Fruit fly (Drosophila melanogaster) whole organism, embryonic: Measurements from ENCODE around the gene CG31381.
A peak's percentile ranks its signal among the peaks of the same experiment; 100 is the strongest.

Experiments used
- Aef1 ChIP-seq: fragments of 200-800 bp; sonication (Bioruptor generic); IDR thresholded peaks from 3 replicates; pipeline ENCODE4 v1.3.6; 2022; ENCODE audit warnings: missing biosample characterization, missing genetic modification characterization
- Bgb ChIP-seq: fragments of 200-800 bp; sonication (Bioruptor generic); IDR thresholded peaks from 2 replicates; pipeline ENCODE4 v1.3.6; 2022; ENCODE audit warnings: missing biosample characterization, missing genetic modification characterization; ENCODE audit not compliant: partially characterized antibody
- BtbVII ChIP-seq: fragments of 200-800 bp; sonication (Bioruptor generic); optimal IDR thresholded peaks from 3 replicates; lab custom pipeline; 2017; ENCODE audit warnings: missing biosample characterization, mild to moderate bottlenecking, missing genetic modification characterization
- CG10462 ChIP-seq: fragments of 200-800 bp; sonication (Bioruptor generic); optimal IDR thresholded peaks from 2 replicates; lab custom pipeline; 2016; ENCODE audit warnings: missing biosample characterization, missing genetic modification characterization
- CG10979 ChIP-seq: fragments of 200-800 bp; sonication (Bioruptor generic); optimal IDR thresholded peaks from 2 replicates; lab custom pipeline; 2018; ENCODE audit warnings: missing biosample characterization, mild to moderate bottlenecking, missing genetic modification characterization, moderate library complexity
- CG11093 ChIP-seq: fragments of 200-800 bp; sonication (Bioruptor generic); IDR thresholded peaks from 3 replicates; pipeline ENCODE4 v1.3.6; 2022; ENCODE audit warnings: missing biosample characterization, missing genetic modification characterization
- CG11695 ChIP-seq: fragments of 200-800 bp; sonication (Bioruptor generic); IDR thresholded peaks from 3 replicates; pipeline ENCODE4 v1.3.6; 2022; ENCODE audit warnings: missing biosample characterization, missing genetic modification characterization
- CG12659 ChIP-seq: fragments of 200-800 bp; sonication (Bioruptor generic); optimal IDR thresholded peaks from 3 replicates; lab custom pipeline; 2017; ENCODE audit warnings: mild to moderate bottlenecking, missing biosample characterization, missing genetic modification reagents, missing genetic modification characterization
- CG13123 ChIP-seq: fragments of 200-800 bp; sonication (Bioruptor generic); optimal IDR thresholded peaks from 2 replicates; lab custom pipeline; 2016; ENCODE audit warnings: missing biosample characterization, missing genetic modification characterization
- CG16779 ChIP-seq: fragments of 200-800 bp; sonication (Bioruptor generic); IDR thresholded peaks from 2 replicates; pipeline ENCODE4 v1.3.6; 2022; ENCODE audit warnings: missing biosample characterization, missing genetic modification characterization
- CG17361 ChIP-seq: fragments of 200-800 bp; sonication (Bioruptor generic); IDR thresholded peaks from 3 replicates; pipeline ENCODE4 v1.3.6; 2022; ENCODE audit warnings: missing biosample characterization, missing genetic modification characterization
- CG18764 ChIP-seq: fragments of 200-800 bp; sonication (Bioruptor generic); optimal IDR thresholded peaks from 3 replicates; lab custom pipeline; 2016; ENCODE audit warnings: missing biosample characterization, missing genetic modification characterization
- CG2202 ChIP-seq: fragments of 200-800 bp; sonication (Bioruptor generic); optimal IDR thresholded peaks from 2 replicates; lab custom pipeline; 2018; ENCODE audit warnings: missing biosample characterization, mild to moderate bottlenecking, missing genetic modification characterization
- CG33557 ChIP-seq: fragments of 200-800 bp; sonication (Bioruptor generic); optimal IDR thresholded peaks from 2 replicates; lab custom pipeline; 2019; ENCODE audit warnings: missing biosample characterization, mild to moderate bottlenecking, missing genetic modification characterization, moderate library complexity
- CG4617 ChIP-seq: fragments of 200-800 bp; sonication (Bioruptor generic); optimal IDR thresholded peaks from 3 replicates; lab custom pipeline; 2016; ENCODE audit warnings: missing biosample characterization, missing genetic modification characterization, borderline replicate concordance
- CG4854 ChIP-seq: fragments of 200-800 bp; sonication (Bioruptor generic); optimal IDR thresholded peaks from 2 replicates; lab custom pipeline; 2016; ENCODE audit warnings: missing biosample characterization, missing genetic modification characterization, inconsistent platforms
- CG6175 ChIP-seq: fragments of 200-800 bp; sonication (Bioruptor generic); IDR thresholded peaks from 3 replicates; pipeline ENCODE4 v1.3.6; 2022; ENCODE audit warnings: missing biosample characterization, missing genetic modification characterization
- CG6254 ChIP-seq: fragments of 200-800 bp; sonication (Bioruptor generic); optimal IDR thresholded peaks from 3 replicates; lab custom pipeline; 2017; ENCODE audit warnings: mild to moderate bottlenecking, missing biosample characterization, missing genetic modification reagents, missing genetic modification characterization
- CG7839 ChIP-seq: fragments of 200-800 bp; sonication (Bioruptor generic); optimal IDR thresholded peaks from 3 replicates; lab custom pipeline; 2018; ENCODE audit warnings: missing biosample characterization, mild to moderate bottlenecking, missing genetic modification characterization, moderate library complexity
- CG8478 ChIP-seq: fragments of >200 bp; optimal IDR thresholded peaks from 2 replicates; lab custom pipeline; 2018
- CG9817 ChIP-seq: fragments of 200-800 bp; sonication (Bioruptor generic); optimal IDR thresholded peaks from 2 replicates; lab custom pipeline; 2018; ENCODE audit warnings: missing biosample characterization, mild to moderate bottlenecking, missing genetic modification characterization, moderate library complexity
- Dad ChIP-seq: fragments of 200-800 bp; sonication (Bioruptor generic); optimal IDR thresholded peaks from 3 replicates; lab custom pipeline; 2016; ENCODE audit warnings: missing biosample characterization, missing genetic modification characterization
- Dp ChIP-seq: fragments of 200-800 bp; sonication (Bioruptor generic); optimal IDR thresholded peaks from 2 replicates; lab custom pipeline; 2018; ENCODE audit warnings: missing biosample characterization, mild to moderate bottlenecking, missing genetic modification characterization, moderate library complexity
- ERR ChIP-seq: fragments of 200-800 bp; sonication (Bioruptor generic); optimal IDR thresholded peaks from 2 replicates; lab custom pipeline; 2016; ENCODE audit warnings: missing biosample characterization, missing genetic modification characterization
- Eip74EF ChIP-seq, 2 experiments: fragments of 200-800 bp in 1 of 2; fragments of >200 bp in 1 of 2; sonication (Bioruptor generic) in 1 of 2; optimal IDR thresholded peaks; 2 replicates each; lab custom pipeline; 2017 to 2019; ENCODE audit warnings: missing biosample characterization in 2 of 2, missing genetic modification characterization in 2 of 2, mild to moderate bottlenecking in 1 of 2, moderate library complexity in 1 of 2
- Gsc ChIP-seq: fragments of 200-800 bp; sonication (Bioruptor generic); IDR thresholded peaks from 2 replicates; pipeline ENCODE4 v1.3.6; 2022; ENCODE audit warnings: missing biosample characterization, missing genetic modification characterization
- HLH4C ChIP-seq: fragments of 200-800 bp; sonication (Bioruptor generic); IDR thresholded peaks from 3 replicates; pipeline ENCODE4 v1.3.6; 2022; ENCODE audit warnings: missing biosample characterization, missing genetic modification characterization; ENCODE audit not compliant: partially characterized antibody
- HLH54F ChIP-seq: fragments of 200-800 bp; sonication (Bioruptor generic); optimal IDR thresholded peaks from 3 replicates; lab custom pipeline; 2016; ENCODE audit warnings: missing biosample characterization, missing genetic modification characterization
- Mrtf ChIP-seq: fragments of 200-800 bp; sonication (Bioruptor generic); IDR thresholded peaks from 3 replicates; pipeline ENCODE4 v1.3.6; 2022; ENCODE audit warnings: missing biosample characterization, missing genetic modification characterization
- Pdp1 ChIP-seq, 2 experiments: fragments of 200-800 bp; sonication (Bioruptor generic); optimal IDR thresholded peaks; 3 replicates each; lab custom pipeline; 2016; ENCODE audit warnings: missing biosample characterization in 2 of 2, missing genetic modification characterization in 2 of 2, mild to moderate bottlenecking in 1 of 2, moderate library complexity in 1 of 2
- Poxn ChIP-seq: fragments of 200-800 bp; sonication (Bioruptor generic); IDR thresholded peaks from 2 replicates; pipeline ENCODE4 v1.3.6; 2022; ENCODE audit warnings: missing biosample characterization, missing genetic modification characterization
- Rfx ChIP-seq: fragments of 200-800 bp; sonication (Bioruptor generic); IDR thresholded peaks from 2 replicates; pipeline ENCODE4 v1.3.6; 2022; ENCODE audit warnings: missing biosample characterization, missing genetic modification characterization
- Rx ChIP-seq: fragments of 200-800 bp; sonication (Bioruptor generic); IDR thresholded peaks from 2 replicates; pipeline ENCODE4 v1.3.6; 2022; ENCODE audit warnings: missing biosample characterization, missing genetic modification characterization
- br ChIP-seq: fragments of >200 bp; optimal IDR thresholded peaks from 2 replicates; lab custom pipeline; 2017
- chm ChIP-seq: fragments of 200-800 bp; sonication (Bioruptor generic); IDR thresholded peaks from 2 replicates; pipeline ENCODE4 v1.3.6; 2022; ENCODE audit warnings: missing biosample characterization, missing genetic modification characterization
- cwo ChIP-seq: fragments of 200-800 bp; sonication (Bioruptor generic); optimal IDR thresholded peaks from 3 replicates; lab custom pipeline; 2017; ENCODE audit warnings: missing biosample characterization, missing genetic modification characterization, mild to moderate bottlenecking, moderate library complexity, missing genetic modification reagents
- disco-r ChIP-seq: fragments of 200-800 bp; sonication (Bioruptor generic); optimal IDR thresholded peaks from 2 replicates; lab custom pipeline; 2016; ENCODE audit warnings: missing biosample characterization, missing genetic modification characterization
- gsb ChIP-seq: fragments of 200-800 bp; sonication (Bioruptor generic); IDR thresholded peaks from 2 replicates; pipeline ENCODE4 v1.3.6; 2022; ENCODE audit warnings: missing biosample characterization, missing genetic modification characterization
- her ChIP-seq: fragments of 200-800 bp; sonication (Bioruptor generic); optimal IDR thresholded peaks from 2 replicates; lab custom pipeline; 2016; ENCODE audit warnings: missing biosample characterization, missing genetic modification characterization
- insv ChIP-seq, 2 experiments: fragments of 200-800 bp; sonication (Bioruptor generic); optimal IDR thresholded peaks; 3 replicates each; lab custom pipeline; 2016 to 2018; ENCODE audit warnings: missing biosample characterization in 2 of 2, missing genetic modification characterization in 2 of 2
- jigr1 ChIP-seq: fragments of 200-800 bp; sonication (Bioruptor generic); IDR thresholded peaks from 3 replicates; pipeline ENCODE4 v1.3.6; 2022; ENCODE audit warnings: missing biosample characterization, missing genetic modification characterization
- kni ChIP-seq: fragments of 200-800 bp; sonication (Bioruptor generic); optimal IDR thresholded peaks from 3 replicates; lab custom pipeline; 2017; ENCODE audit warnings: mild to moderate bottlenecking, missing biosample characterization, missing genetic modification reagents, missing genetic modification characterization
- lilli ChIP-seq: fragments of 200-800 bp; sonication (Bioruptor generic); optimal IDR thresholded peaks from 3 replicates; lab custom pipeline; 2016; ENCODE audit warnings: missing biosample characterization, missing genetic modification characterization
- pros ChIP-seq: fragments of 200-800 bp; sonication (Bioruptor generic); optimal IDR thresholded peaks from 3 replicates; lab custom pipeline; 2019; ENCODE audit warnings: missing biosample characterization, mild to moderate bottlenecking, missing genetic modification characterization, moderate library complexity
- ro ChIP-seq: fragments of 200-800 bp; sonication (Bioruptor generic); IDR thresholded peaks from 2 replicates; pipeline ENCODE4 v1.3.6; 2022; ENCODE audit warnings: missing biosample characterization, missing genetic modification characterization
- tap ChIP-seq: fragments of 200-800 bp; optimal IDR thresholded peaks from 3 replicates; lab custom pipeline; 2019; ENCODE audit warnings: missing biosample characterization, mild to moderate bottlenecking, missing genetic modification characterization, moderate library complexity
- tll ChIP-seq, 2 experiments: fragments of 200-800 bp in 1 of 2; fragments of >200 bp in 1 of 2; sonication (Bioruptor generic) in 1 of 2; optimal IDR thresholded peaks; 2 replicates each; lab custom pipeline; 2017 to 2019; ENCODE audit warnings: missing biosample characterization in 2 of 2, missing genetic modification characterization in 2 of 2, mild to moderate bottlenecking in 1 of 2, moderate library complexity in 1 of 2
- tup ChIP-seq: fragments of 200-800 bp; sonication (Bioruptor generic); optimal IDR thresholded peaks from 2 replicates; lab custom pipeline; 2016; ENCODE audit warnings: missing biosample characterization, mild to moderate bottlenecking, missing genetic modification characterization, moderate library complexity
- yki ChIP-seq: fragments of >200 bp; optimal IDR thresholded peaks from 3 replicates; lab custom pipeline; 2018
- zfh1 ChIP-seq: fragments of 200-800 bp; sonication (Bioruptor generic); IDR thresholded peaks from 3 replicates; pipeline ENCODE4 v1.3.6; 2022; ENCODE audit warnings: missing biosample characterization, missing genetic modification characterization

Gene CG31381

DNA sequence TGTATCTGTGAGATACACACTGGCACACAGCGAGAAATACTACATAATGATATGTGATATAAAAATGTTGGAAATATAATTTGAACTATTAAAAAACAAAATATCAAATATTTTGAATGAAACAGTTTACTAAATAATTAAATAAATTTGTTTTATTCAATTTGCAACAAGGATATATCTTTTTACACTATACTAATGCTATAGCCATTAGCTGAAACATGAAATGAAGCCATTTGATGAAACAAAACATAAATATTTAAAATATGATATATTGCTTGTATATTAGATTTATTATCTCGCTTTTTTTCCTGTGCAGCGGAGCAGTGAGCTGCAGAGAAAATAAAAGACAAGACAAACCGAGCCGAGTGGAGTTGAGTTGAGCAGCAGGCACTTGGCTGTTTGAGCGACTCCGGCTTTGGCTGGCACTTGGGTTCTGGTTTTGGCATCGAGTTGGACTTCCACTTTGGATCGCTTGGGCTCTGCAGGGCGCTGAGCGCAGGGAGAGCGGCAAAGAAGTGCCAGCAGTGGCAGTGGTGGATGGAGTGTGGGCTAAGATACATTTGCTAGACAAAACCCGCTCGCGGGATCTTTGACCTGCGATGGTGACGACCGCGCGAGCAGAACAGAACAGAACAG is 16.6 kb downstream of the CG31381 start (continued):
- peak; percentile 92 for TF ChIP-seq CG7839 (tag; lab: Kevin White, UChicago)
- TF ChIP-seq Pdp1 (GFP tag; optimal IDR thresholded peaks at IDR 0.05; lab: Kevin White, UChicago), result peak in 1 of 2 experiments; percentile 5
- peak; percentile 35; the same call in 1 of the 3 replicates for TF ChIP-seq Aef1 (GFP tag; lab: Robert Waterston, UW)
- TF ChIP-seq zfh1 (GFP tag; lab: Robert Waterston, UW), result peak; percentile 66; the same call in 2 of the 3 replicates
- TF ChIP-seq chm (GFP tag; lab: Robert Waterston, UW), result peak; percentile 55; the same call in 1 of the 2 replicates
- TF ChIP-seq CG10979 (tag; lab: Kevin White, UChicago), result peak; percentile 95
- peak; percentile 22 for TF ChIP-seq kni (GFP tag; lab: Kevin White, UChicago)
- no peak for TF ChIP-seq tup (GFP tag; lab: Kevin White, UChicago)
- TF ChIP-seq CG12659 (GFP tag; lab: Kevin White, UChicago), result peak; percentile 75
- TF ChIP-seq Mrtf, result peak; percentile 55; the same call in 2 of the 3 replicates
- peak; percentile 54 for TF ChIP-seq Rfx (GFP tag; lab: Robert Waterston, UW)
- TF ChIP-seq CG6175 (GFP tag; lab: Robert Waterston, UW), result no peak
- no peak for TF ChIP-seq ERR (GFP tag; lab: Kevin White, UChicago)
- TF ChIP-seq Eip74EF (GFP tag; optimal IDR thresholded peaks at IDR 0.05; lab: Kevin White, UChicago), result peak in 1 of 2 experiments; percentile 86
- peak; percentile 54 for TF ChIP-seq CG9817 (tag; lab: Kevin White, UChicago)
- 0 out of 3 replicates have a peak, but pooled peaks have one; percentile 58 for TF ChIP-seq jigr1 (GFP tag; lab: Robert Waterston, UW)
- TF ChIP-seq Rx, result no peak
- no peak for TF ChIP-seq her (GFP tag; lab: Kevin White, UChicago)
- peak in 1 of 2 experiments; percentile 14 for TF ChIP-seq insv (GFP tag; optimal IDR thresholded peaks at IDR 0.05; lab: Kevin White, UChicago)
- TF ChIP-seq yki (lab: Kevin White, UChicago), result no peak
- no peak for TF ChIP-seq HLH54F (GFP tag; lab: Kevin White, UChicago)
- no peak for TF ChIP-seq CG10462 (GFP tag; lab: Kevin White, UChicago)
- TF ChIP-seq CG33557 (GFP tag; lab: Kevin White, UChicago), result peak; percentile 89
- peak; percentile 85 for TF ChIP-seq CG11695 (GFP tag; lab: Robert Waterston, UW)
- TF ChIP-seq Bgb, result no peak
- no peak for TF ChIP-seq CG13123
- TF ChIP-seq BtbVII, result peak; percentile 70
- TF ChIP-seq Poxn (GFP tag; lab: Robert Waterston, UW), result no peak
- no peak for TF ChIP-seq gsb
- TF ChIP-seq CG4617 (GFP tag; lab: Kevin White, UChicago), result no peak
- TF ChIP-seq tap, result peak; percentile 81
- peak; percentile 59 for TF ChIP-seq CG18764 (GFP tag; lab: Kevin White, UChicago)
- no peak for TF ChIP-seq Dad (GFP tag; lab: Kevin White, UChicago)
- TF ChIP-seq CG6254 (GFP tag; lab: Kevin White, UChicago), result peak; percentile 57
- TF ChIP-seq CG2202, result peak; percentile 47
- TF ChIP-seq ro (GFP tag; lab: Robert Waterston, UW), result no peak; the same call in 1 of the 2 replicates
- TF ChIP-seq pros, result peak; percentile 47
- peak; percentile 17 for TF ChIP-seq lilli (GFP tag; lab: Kevin White, UChicago)
- TF ChIP-seq CG11093 (GFP tag; lab: Robert Waterston, UW), result 0 out of 3 replicates have a peak, but pooled peaks have one; percentile 38
- TF ChIP-seq CG16779 (GFP tag; lab: Robert Waterston, UW), result no peak
- peak in 1 of 2 experiments; percentile 21 for TF ChIP-seq tll (GFP tag; optimal IDR thresholded peaks at IDR 0.05; lab: Kevin White, UChicago)
- TF ChIP-seq HLH4C, result no peak
- no peak for TF ChIP-seq CG4854 (GFP tag; lab: Kevin White, UChicago)
- no peak for TF ChIP-seq Dp (GFP tag; lab: Kevin White, UChicago)
- peak; percentile 98 for TF ChIP-seq CG17361 (GFP tag; lab: Robert Waterston, UW)
- TF ChIP-seq Gsc (GFP tag; lab: Robert Waterston, UW), result no peak
- TF ChIP-seq br, result no peak
- TF ChIP-seq CG8478, result no peak
- TF ChIP-seq disco-r, result no peak
- peak; percentile 73 for TF ChIP-seq cwo (GFP tag; lab: Kevin White, UChicago)
